Fruit fly (Drosophila melanogaster) whole organism, embryonic: Measurements from ENCODE around the gene Npc2f.

Experiments
- Awh ChIP-seq: fragments of 200-800 bp; sonication (Bioruptor generic); IDR thresholded peaks from 2 replicates; pipeline ENCODE4, ENCODE4 v1.3.6; 2022; ENCODE audit warnings: missing biosample characterization, missing genetic modification characterization
- BtbVII ChIP-seq: fragments of 200-800 bp; sonication (Bioruptor generic); optimal IDR thresholded peaks from 3 replicates; lab custom pipeline; 2017; ENCODE audit warnings: missing biosample characterization, mild to moderate bottlenecking, missing genetic modification characterization
- CG10274 ChIP-seq: fragments of 200-800 bp; sonication (Bioruptor generic); optimal IDR thresholded peaks from 3 replicates; lab custom pipeline; 2017; ENCODE audit warnings: missing biosample characterization, mild to moderate bottlenecking, missing genetic modification characterization
- CG11085 ChIP-seq: fragments of 200-800 bp; sonication (Bioruptor generic); IDR thresholded peaks from 2 replicates; pipeline ENCODE4 v1.3.6; 2022; ENCODE audit warnings: missing biosample characterization, missing genetic modification characterization
- CG11723 ChIP-seq: fragments of 200-800 bp; sonication (Bioruptor generic); optimal IDR thresholded peaks from 2 replicates; lab custom pipeline; 2017; ENCODE audit warnings: missing biosample characterization, mild to moderate bottlenecking, missing genetic modification characterization
- CG12236 ChIP-seq: fragments of 200-800 bp; sonication (Bioruptor generic); optimal IDR thresholded peaks from 2 replicates; lab custom pipeline; 2016; ENCODE audit warnings: missing biosample characterization, missing genetic modification characterization
- CG1529 ChIP-seq: fragments of 200-800 bp; sonication (Bioruptor generic); optimal IDR thresholded peaks from 3 replicates; lab custom pipeline; 2018; ENCODE audit warnings: missing biosample characterization, missing genetic modification characterization
- CG16863 ChIP-seq: fragments of 200-800 bp; sonication (Bioruptor generic); optimal IDR thresholded peaks from 3 replicates; lab custom pipeline; 2016; ENCODE audit warnings: missing biosample characterization, missing genetic modification characterization
- CG17359 ChIP-seq: fragments of 200-800 bp; sonication (Bioruptor generic); optimal IDR thresholded peaks from 3 replicates; lab custom pipeline; 2018; ENCODE audit warnings: missing biosample characterization, mild to moderate bottlenecking, missing genetic modification characterization, moderate library complexity
- CG2202 ChIP-seq: fragments of 200-800 bp; sonication (Bioruptor generic); optimal IDR thresholded peaks from 2 replicates; lab custom pipeline; 2018; ENCODE audit warnings: missing biosample characterization, mild to moderate bottlenecking, missing genetic modification characterization
- CG31388 ChIP-seq: fragments of 200-800 bp; sonication (Bioruptor generic); optimal IDR thresholded peaks from 2 replicates; lab custom pipeline; 2016; ENCODE audit warnings: missing biosample characterization, missing genetic modification characterization
- CG34224 ChIP-seq: fragments of 200-800 bp; sonication (Bioruptor generic); IDR thresholded peaks from 3 replicates; pipeline ENCODE4 v1.3.6; 2022; ENCODE audit warnings: missing biosample characterization, missing genetic modification characterization; ENCODE audit not compliant: partially characterized antibody
- CG3838 ChIP-seq: fragments of 200-800 bp; sonication (Bioruptor generic); optimal IDR thresholded peaks from 3 replicates; lab custom pipeline; 2016; ENCODE audit warnings: missing biosample characterization, missing genetic modification characterization
- CG4360 ChIP-seq: fragments of 200-800 bp; sonication (Bioruptor generic); IDR thresholded peaks from 2 replicates; pipeline ENCODE4 v1.3.6; 2022; ENCODE audit warnings: missing biosample characterization, missing genetic modification characterization
- CG5245 ChIP-seq: fragments of 200-800 bp; sonication (Bioruptor generic); optimal IDR thresholded peaks from 3 replicates; lab custom pipeline; 2016; ENCODE audit warnings: missing biosample characterization, missing genetic modification characterization
- CG7372 ChIP-seq: fragments of 200-800 bp; sonication (Bioruptor generic); IDR thresholded peaks from 2 replicates; pipeline ENCODE4 v1.3.6; 2022; ENCODE audit warnings: missing biosample characterization, missing genetic modification characterization
- CG7556 ChIP-seq: fragments of 200-800 bp; sonication (Bioruptor generic); optimal IDR thresholded peaks from 2 replicates; lab custom pipeline; 2017; ENCODE audit warnings: missing biosample characterization, mild to moderate bottlenecking, missing genetic modification characterization
- CG8944 ChIP-seq: fragments of 200-800 bp; sonication (Bioruptor generic); optimal IDR thresholded peaks from 3 replicates; lab custom pipeline; 2016; ENCODE audit warnings: missing biosample characterization, missing genetic modification characterization
- D19B ChIP-seq: fragments of 200-800 bp; sonication (Bioruptor generic); optimal IDR thresholded peaks from 2 replicates; lab custom pipeline; 2017; ENCODE audit warnings: missing biosample characterization, mild to moderate bottlenecking, missing genetic modification characterization
- Dfd ChIP-seq, 2 experiments: fragments of >200 bp; optimal IDR thresholded peaks; 2 replicates each; lab custom pipeline; 2017; ENCODE audit warnings: missing biosample characterization in 2 of 2, missing genetic modification characterization in 2 of 2
- Dip2 ChIP-seq: fragments of 200-800 bp; sonication (Bioruptor generic); IDR thresholded peaks from 2 replicates; pipeline ENCODE4 v1.3.6; 2022; ENCODE audit warnings: missing biosample characterization, missing genetic modification characterization
- Dll ChIP-seq: fragments of 200-800 bp; sonication (Bioruptor generic); IDR thresholded peaks from 4 replicates; pipeline ENCODE4 v1.3.6; 2022; ENCODE audit warnings: missing biosample characterization, missing genetic modification characterization; ENCODE audit not compliant: partially characterized antibody
- Fer2 ChIP-seq: fragments of 200-800 bp; sonication (Bioruptor generic); optimal IDR thresholded peaks from 2 replicates; lab custom pipeline; 2018; ENCODE audit warnings: missing biosample characterization, mild to moderate bottlenecking, missing genetic modification characterization, moderate library complexity
- HLHmδ ChIP-seq: fragments of 200-800 bp; sonication (Bioruptor generic); optimal IDR thresholded peaks from 2 replicates; lab custom pipeline; 2018; ENCODE audit warnings: missing biosample characterization, mild to moderate bottlenecking, missing genetic modification characterization, moderate library complexity
- Hr3 ChIP-seq: fragments of 200-800 bp; sonication (Bioruptor generic); optimal IDR thresholded peaks from 3 replicates; lab custom pipeline; 2016; ENCODE audit warnings: missing biosample characterization, missing genetic modification characterization
- Jarid2 ChIP-seq: fragments of 200-800 bp; sonication (Bioruptor generic); optimal IDR thresholded peaks from 3 replicates; lab custom pipeline; 2017; ENCODE audit warnings: mild to moderate bottlenecking, missing biosample characterization, missing genetic modification reagents, missing genetic modification characterization
- MTF-1 ChIP-seq: fragments of 200-800 bp; sonication (Bioruptor generic); optimal IDR thresholded peaks from 2 replicates; lab custom pipeline; 2018; ENCODE audit warnings: missing biosample characterization, mild to moderate bottlenecking, missing genetic modification characterization, borderline replicate concordance
- NK7.1 ChIP-seq: fragments of 200-800 bp; sonication (Bioruptor generic); optimal IDR thresholded peaks from 3 replicates; lab custom pipeline; 2016; ENCODE audit warnings: missing biosample characterization, missing genetic modification characterization
- Ptx1 ChIP-seq: fragments of 200-800 bp; sonication (Bioruptor generic); IDR thresholded peaks from 2 replicates; pipeline ENCODE4 v1.3.6; 2022; ENCODE audit warnings: missing biosample characterization, missing genetic modification characterization
- Ravus ChIP-seq: fragments of 200-800 bp; sonication (Bioruptor generic); IDR thresholded peaks from 2 replicates; pipeline ENCODE4 v1.3.6; 2022; ENCODE audit warnings: missing biosample characterization, missing genetic modification characterization
- Sin3A ChIP-seq: fragments of >200 bp; optimal IDR thresholded peaks from 2 replicates; lab custom pipeline; 2018
- Usf ChIP-seq: fragments of 200-800 bp; sonication (Bioruptor generic); optimal IDR thresholded peaks from 2 replicates; lab custom pipeline; 2017; ENCODE audit warnings: missing genotype, missing biosample characterization, missing genetic modification characterization
- ase ChIP-seq: fragments of 200-800 bp; sonication (Bioruptor generic); IDR thresholded peaks from 3 replicates; pipeline ENCODE4 v1.3.6; 2022; ENCODE audit warnings: missing biosample characterization, missing genetic modification characterization
- bigmax ChIP-seq: fragments of 200-800 bp; sonication (Bioruptor generic); optimal IDR thresholded peaks from 2 replicates; lab custom pipeline; 2018; ENCODE audit warnings: missing biosample characterization, mild to moderate bottlenecking, missing genetic modification characterization
- bsh ChIP-seq, 2 experiments: fragments of 200-800 bp; sonication (Bioruptor generic); optimal IDR thresholded peaks; 2 replicates each; lab custom pipeline; 2017 to 2018; ENCODE audit warnings: mild to moderate bottlenecking in 2 of 2, missing biosample characterization in 2 of 2, missing genetic modification characterization in 2 of 2, moderate library complexity in 1 of 2
- caup ChIP-seq: fragments of 200-800 bp; sonication (Bioruptor generic); optimal IDR thresholded peaks from 3 replicates; lab custom pipeline; 2017; ENCODE audit warnings: missing biosample characterization, mild to moderate bottlenecking, missing genetic modification characterization, moderate library complexity; ENCODE audit not compliant: severe bottlenecking
- dan ChIP-seq: fragments of 200-800 bp; sonication (Bioruptor generic); IDR thresholded peaks from 2 replicates; pipeline ENCODE4 v1.3.6; 2022; ENCODE audit warnings: missing biosample characterization, missing genetic modification characterization
- gcm ChIP-seq: fragments of 200-800 bp; sonication (Bioruptor generic); optimal IDR thresholded peaks from 2 replicates; lab custom pipeline; 2019; ENCODE audit warnings: missing biosample characterization, mild to moderate bottlenecking, missing genetic modification characterization, moderate library complexity
- h ChIP-seq: fragments of >200 bp; optimal IDR thresholded peaks from 2 replicates; lab custom pipeline; 2017
- hkb ChIP-seq, 2 experiments: fragments of 200-800 bp in 1 of 2; fragments of >200 bp in 1 of 2; sonication (Bioruptor generic) in 1 of 2; IDR thresholded peaks in 1 of 2; optimal IDR thresholded peaks in 1 of 2; 2 replicates each; pipeline versions ENCODE4 v1.3.6 to Lab custom; 2017 to 2022; ENCODE audit warnings: missing biosample characterization in 1 of 2, missing genetic modification characterization in 1 of 2
- jigr1 ChIP-seq: fragments of 200-800 bp; sonication (Bioruptor generic); IDR thresholded peaks from 3 replicates; pipeline ENCODE4 v1.3.6; 2022; ENCODE audit warnings: missing biosample characterization, missing genetic modification characterization
- nerfin-1 ChIP-seq: fragments of 200-800 bp; sonication (Bioruptor generic); optimal IDR thresholded peaks from 3 replicates; lab custom pipeline; 2019; ENCODE audit warnings: missing biosample characterization, mild to moderate bottlenecking, missing genetic modification characterization, moderate library complexity
- odd ChIP-seq: fragments of 200-800 bp; sonication (Bioruptor generic); optimal IDR thresholded peaks from 2 replicates; lab custom pipeline; 2017; ENCODE audit warnings: missing biosample characterization, mild to moderate bottlenecking, missing genetic modification characterization
- onecut ChIP-seq: fragments of 200-800 bp; sonication (Bioruptor generic); IDR thresholded peaks from 2 replicates; pipeline ENCODE4 v1.3.6; 2022; ENCODE audit warnings: missing biosample characterization, missing genetic modification characterization
- prd ChIP-seq, 3 experiments: fragments of >200 bp in 2 of 3; fragments of 200-800 bp in 1 of 3; sonication (Bioruptor generic) in 1 of 3; optimal IDR thresholded peaks in 2 of 3; IDR thresholded peaks in 1 of 3; 2 replicates in 2 of 3; 3 replicates in 1 of 3; pipeline versions ENCODE4 v1.3.6 to Lab custom; 2017 to 2022; ENCODE audit warnings: missing biosample characterization in 1 of 3, missing genetic modification characterization in 1 of 3
- sr ChIP-seq: fragments of 200-800 bp; sonication (Bioruptor generic); IDR thresholded peaks from 3 replicates; pipeline ENCODE4 v1.3.6; 2022; ENCODE audit warnings: missing biosample characterization, missing genetic modification characterization
- stwl ChIP-seq: fragments of 200-800 bp; sonication (Bioruptor generic); optimal IDR thresholded peaks from 3 replicates; lab custom pipeline; 2018; ENCODE audit warnings: missing biosample characterization, mild to moderate bottlenecking, missing genetic modification characterization, moderate library complexity

Gene Npc2f

DNA sequence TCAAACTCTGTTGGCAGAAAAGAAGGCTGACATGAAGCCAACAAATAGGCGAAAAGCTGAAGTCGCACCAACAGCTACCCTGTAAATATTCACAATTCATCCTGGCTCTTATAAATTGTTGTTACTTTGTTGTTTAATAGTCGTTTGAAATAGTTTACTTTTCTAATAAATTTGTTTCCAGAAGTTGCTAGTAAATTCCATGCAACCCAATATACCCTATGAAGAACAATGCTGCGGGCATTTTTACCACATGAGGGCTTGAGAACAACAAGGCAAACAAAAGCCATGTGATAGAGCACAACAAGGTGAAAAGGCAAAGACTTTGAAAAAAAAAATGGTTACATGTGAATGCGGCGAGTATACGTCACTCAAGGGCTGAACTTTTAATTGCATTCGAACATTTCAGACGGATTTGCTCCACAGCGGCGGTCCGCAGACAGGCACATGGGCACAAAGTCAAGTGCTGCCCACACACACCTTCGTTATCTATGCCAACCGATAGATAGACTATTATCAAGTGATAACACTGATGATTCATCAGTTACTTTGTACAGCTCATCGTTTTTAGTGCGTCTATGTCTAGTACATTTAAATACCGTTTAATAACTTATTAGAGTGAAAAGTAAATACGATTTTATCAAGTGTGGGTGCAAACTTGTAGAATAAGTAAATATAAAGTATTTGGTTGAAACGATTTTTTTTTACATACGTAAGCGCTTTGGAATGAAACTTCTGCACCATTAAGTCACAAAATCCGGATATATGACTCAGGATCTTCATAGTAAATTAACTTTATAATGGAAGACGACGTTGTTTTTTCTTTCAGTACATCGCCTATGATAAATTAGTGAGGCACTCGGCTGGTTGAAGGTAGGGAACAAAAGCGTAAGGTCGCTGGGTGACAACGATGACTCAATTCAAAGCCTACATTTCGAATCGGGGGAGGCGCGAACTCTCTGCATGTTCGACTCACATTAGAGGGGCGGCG lies 38.4 kb upstream of the Npc2f start (continued):
- TF ChIP-seq HLHmδ (GFP tag; lab: Kevin White, UChicago), result no peak
- peak; percentile 40; the same call in 2 of the 3 replicates for TF ChIP-seq sr (GFP tag; lab: Robert Waterston, UW)
- TF ChIP-seq Usf, result peak; percentile 34
- TF ChIP-seq CG12236 (GFP tag; lab: Kevin White, UChicago), result peak; percentile 33
- peak; percentile 52; the same call in 2 of the 3 replicates for TF ChIP-seq jigr1 (GFP tag; lab: Robert Waterston, UW)
- peak; percentile 59 for TF ChIP-seq CG10274 (GFP tag; lab: Kevin White, UChicago)
- TF ChIP-seq CG8944 (GFP tag; lab: Kevin White, UChicago), result peak; percentile 70
- TF ChIP-seq Fer2, result no peak
- peak; percentile 41; the same call in 1 of the 2 replicates for TF ChIP-seq CG4360 (GFP tag; lab: Robert Waterston, UW)
- TF ChIP-seq Jarid2 (GFP tag; lab: Kevin White, UChicago), result no peak
- peak; percentile 82 for TF ChIP-seq CG17359
- no peak for TF ChIP-seq Dfd (GFP tag; optimal IDR thresholded peaks at IDR 0.05; lab: Kevin White, UChicago)
- TF ChIP-seq gcm (GFP tag; lab: Kevin White, UChicago), result peak; percentile 76
- TF ChIP-seq Awh, result peak; percentile 70; the same call in 1 of the 2 replicates
- no peak for TF ChIP-seq CG34224
- TF ChIP-seq MTF-1 (GFP tag; lab: Kevin White, UChicago), result peak; percentile 36
- TF ChIP-seq bsh (GFP tag; optimal IDR thresholded peaks at IDR 0.05; lab: Kevin White, UChicago), result peak; percentile 17 to 87
- TF ChIP-seq prd (optimal IDR thresholded peaks at IDR 0.05; lab: Kevin White, UChicago), result no peak
- TF ChIP-seq prd (GFP tag; IDR thresholded peaks at IDR 0.05; lab: Robert Waterston, UW), result peak; percentile 89
- TF ChIP-seq Ptx1 (GFP tag; lab: Robert Waterston, UW), result peak; percentile 84
- peak; percentile 85 for TF ChIP-seq CG16863
- TF ChIP-seq CG3838 (GFP tag; lab: Kevin White, UChicago), result no peak
- peak; percentile 86 for TF ChIP-seq CG11085
- peak; percentile 54; the same call in 1 of the 2 replicates for TF ChIP-seq Ravus (GFP tag; lab: Robert Waterston, UW)
- peak; percentile 78 for TF ChIP-seq CG7372 (GFP tag; lab: Robert Waterston, UW)
- TF ChIP-seq h (lab: Kevin White, UChicago), result no peak
- no peak for TF ChIP-seq Sin3A (lab: Kevin White, UChicago)
- TF ChIP-seq NK7.1 (GFP tag; lab: Kevin White, UChicago), result peak; percentile 69
- peak; percentile 17 for TF ChIP-seq CG1529 (GFP tag; lab: Kevin White, UChicago)
- TF ChIP-seq CG5245 (GFP tag; lab: Kevin White, UChicago), result peak; percentile 66
- peak; percentile 34 for TF ChIP-seq CG11723 (GFP tag; lab: Kevin White, UChicago)
- no peak for TF ChIP-seq stwl (tag; lab: Kevin White, UChicago)
- peak; percentile 46 for TF ChIP-seq odd (GFP tag; lab: Kevin White, UChicago)
- TF ChIP-seq onecut (GFP tag; lab: Robert Waterston, UW), result peak; percentile 46
- TF ChIP-seq CG7556, result peak; percentile 12
- no peak for TF ChIP-seq Dip2 (GFP tag; lab: Robert Waterston, UW)
- TF ChIP-seq CG31388 (GFP tag; lab: Kevin White, UChicago), result peak; percentile 59
- peak; percentile 18 for TF ChIP-seq nerfin-1
- TF ChIP-seq D19B (GFP tag; lab: Kevin White, UChicago), result peak; percentile 95
- TF ChIP-seq bigmax (GFP tag; lab: Kevin White, UChicago), result no peak
- no peak for TF ChIP-seq hkb (optimal IDR thresholded peaks at IDR 0.05; lab: Kevin White, UChicago)
- peak; percentile 86 for TF ChIP-seq hkb (GFP tag; IDR thresholded peaks at IDR 0.05; lab: Robert Waterston, UW)
- peak; percentile 75 for TF ChIP-seq ase (GFP tag; lab: Robert Waterston, UW)
- TF ChIP-seq BtbVII (GFP tag; lab: Kevin White, UChicago), result peak; percentile 41
- TF ChIP-seq CG2202 (tag; lab: Kevin White, UChicago), result peak; percentile 34
- peak; percentile 73 for TF ChIP-seq caup
- no peak for TF ChIP-seq Dll (GFP tag; lab: Robert Waterston, UW)
- TF ChIP-seq Hr3 (GFP tag; lab: Kevin White, UChicago), result peak; percentile 72
- TF ChIP-seq dan (GFP tag; lab: Robert Waterston, UW), result no peak
